Fruit fly (Drosophila melanogaster): ENCODE measurements around the gene Tengl1.

dm6 chr2L:2284863-2285262 lies 44.5 kb upstream of the Tengl1 start, which contains the start of gene CG4271:
- TF ChIP-seq CTCF (optimal IDR thresholded peaks at IDR 0.05) (no peak), CG8478 (optimal IDR thresholded peaks at IDR 0.05) (no peak)

Measured in S2 (cell line).